Fruit fly (Drosophila melanogaster) whole organism, wandering third instar larva: Measurements from ENCODE around the gene Polr2M.

Experiments used
- Abd-B ChIP-seq: fragments of >200 bp; optimal IDR thresholded peaks from 2 replicates; lab custom pipeline; 2017; ENCODE audit warnings: missing biosample characterization, missing genetic modification characterization
- HLH106 ChIP-seq: fragments of 200-800 bp; optimal IDR thresholded peaks from 3 replicates; lab custom pipeline; 2019; ENCODE audit warnings: missing biosample characterization, mild to moderate bottlenecking, missing genetic modification characterization, moderate library complexity
- Hr78 ChIP-seq: fragments of >200 bp; optimal IDR thresholded peaks from 2 replicates; lab custom pipeline; 2017; ENCODE audit warnings: missing biosample characterization, missing genetic modification characterization
- Jra ChIP-seq: sonication (Bioruptor generic); optimal IDR thresholded peaks from 2 replicates; lab custom pipeline; 2016; ENCODE audit warnings: missing biosample characterization, missing genetic modification characterization
- OdsH ChIP-seq: fragments of 200-800 bp; sonication (Bioruptor generic); optimal IDR thresholded peaks from 2 replicates; lab custom pipeline; 2016; ENCODE audit warnings: missing biosample characterization, mild to moderate bottlenecking, missing genetic modification characterization
- Rel ChIP-seq, 2 experiments: fragments of 200-800 bp; sonication (Bioruptor generic) in 1 of 2; optimal IDR thresholded peaks; 2 replicates in 1 of 2; 3 replicates in 1 of 2; lab custom pipeline; 2016 to 2019; ENCODE audit warnings: mild to moderate bottlenecking in 2 of 2, missing biosample characterization in 2 of 2, missing genetic modification characterization in 2 of 2, moderate library complexity in 1 of 2
- brk ChIP-seq: fragments of 200-800 bp; sonication (Bioruptor generic); optimal IDR thresholded peaks from 2 replicates; lab custom pipeline; 2016; ENCODE audit warnings: missing biosample characterization, mild to moderate bottlenecking, missing genetic modification characterization
- dmrt93B ChIP-seq: fragments of 200-800 bp; sonication (Bioruptor generic); optimal IDR thresholded peaks from 2 replicates; lab custom pipeline; 2018; ENCODE audit warnings: missing biosample characterization, mild to moderate bottlenecking, missing genetic modification characterization
- ey ChIP-seq: fragments of 200-800 bp; sonication (Bioruptor generic); optimal IDR thresholded peaks from 2 replicates; lab custom pipeline; 2016; ENCODE audit warnings: missing biosample characterization, missing genetic modification characterization
- foxo ChIP-seq, 2 experiments: fragments of 200-800 bp; sonication (Bioruptor generic); optimal IDR thresholded peaks; 2 replicates in 1 of 2; 3 replicates in 1 of 2; lab custom pipeline; 2016 to 2017; ENCODE audit warnings: missing biosample characterization in 2 of 2, missing genetic modification characterization in 2 of 2
- h ChIP-seq: fragments of 200-800 bp; sonication (Bioruptor generic); optimal IDR thresholded peaks from 3 replicates; lab custom pipeline; 2016; ENCODE audit warnings: missing biosample characterization, mild to moderate bottlenecking, missing genetic modification characterization
- usp ChIP-seq: fragments of >200 bp; optimal IDR thresholded peaks from 2 replicates; lab custom pipeline; 2017; ENCODE audit warnings: missing biosample characterization, missing genetic modification characterization

The Polr2M gene

DNA sequence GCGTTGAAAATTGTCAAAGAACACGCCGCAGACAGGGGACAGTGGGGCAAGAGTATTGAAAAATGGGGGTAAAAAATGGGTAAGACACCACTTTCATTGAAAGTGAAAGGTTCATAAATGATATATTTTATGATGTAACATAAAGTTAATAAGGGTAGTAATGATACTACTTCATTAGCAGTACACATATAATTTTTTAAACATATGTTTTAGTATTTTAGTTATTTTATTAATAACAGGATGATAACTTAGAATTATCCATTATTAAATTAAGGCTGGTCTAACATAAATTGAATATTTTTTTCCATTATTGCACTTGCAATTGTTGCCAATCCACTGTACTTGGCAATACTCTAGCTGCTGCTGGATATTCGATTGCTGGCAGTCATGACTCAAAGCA, 44.8 kb downstream of the Polr2M start:
- TF ChIP-seq Jra (GFP tag; lab: Kevin White, UChicago) (no peak), usp (no peak), Abd-B (GFP tag; lab: Kevin White, UChicago) (no peak), foxo (GFP tag; optimal IDR thresholded peaks at IDR 0.05; lab: Kevin White, UChicago) (peak in 1 of 2 experiments; percentile 27), OdsH (GFP tag; lab: Kevin White, UChicago) (peak; percentile 26), ey (no peak)

DNA sequence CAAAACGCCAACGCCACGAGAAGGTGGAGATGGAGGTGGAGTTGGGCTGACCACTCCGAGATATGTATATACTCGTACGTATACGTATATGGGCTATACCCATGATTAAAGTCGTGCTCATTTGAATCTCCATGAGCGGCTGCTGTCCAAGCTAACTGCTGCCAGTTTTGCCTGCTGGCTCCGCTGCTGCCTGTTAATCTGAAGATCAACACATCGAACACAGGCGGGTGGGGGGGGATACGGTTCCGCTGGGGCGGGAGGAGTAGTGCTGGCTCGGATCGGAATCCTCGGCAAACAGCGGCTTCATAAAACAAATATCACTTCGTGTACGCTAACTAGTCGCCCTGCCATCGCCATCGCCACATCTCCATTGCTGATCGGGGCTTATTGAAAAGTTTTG, 46.9 kb downstream of the Polr2M start:
- TF ChIP-seq Rel (GFP tag; optimal IDR thresholded peaks at IDR 0.05; lab: Kevin White, UChicago) (no peak), Rel (tag; optimal IDR thresholded peaks at IDR 0.05; lab: Kevin White, UChicago) (no peak), dmrt93B (GFP tag; lab: Kevin White, UChicago) (no peak), h (GFP tag; lab: Kevin White, UChicago) (no peak), HLH106 (no peak), brk (no peak), Hr78 (GFP tag; lab: Kevin White, UChicago) (no peak)
